Worm (Caenorhabditis elegans) whole organism, midembryonic: ENCODE results near the gene srd-3.
"Not testable (repeated sequence)": the region's sequence is repeated elsewhere in the genome, so short reads cannot be mapped to it uniquely, and the experiment has no call there.

Experiments
- T22C8.4 ChIP-seq: fragments of 200-800 bp; sonication (Bioruptor generic); IDR thresholded peaks from 2 replicates; pipeline ENCODE4 v1.3.6; 2022; ENCODE audit warnings: missing genetic modification characterization, missing compliant biosample characterization
- cog-1 ChIP-seq: sonication (generic microtip); optimal IDR thresholded peaks from 2 replicates; lab custom pipeline; 2016; ENCODE audit warnings: missing genetic modification characterization, missing compliant biosample characterization
- flt-1 ChIP-seq: fragments of 200-800 bp; sonication (Bioruptor generic); IDR thresholded peaks from 2 replicates; pipeline ENCODE4 v1.3.6; 2022; ENCODE audit warnings: missing genetic modification characterization, missing compliant biosample characterization
- klf-2 ChIP-seq: fragments of 200-800 bp; sonication (Bioruptor generic); conservative IDR thresholded peaks from 2 replicates; pipeline ENCODE4 v1.3.6; 2022; ENCODE audit warnings: missing genetic modification reagents, missing genetic modification characterization, missing compliant biosample characterization
- med-1 ChIP-seq: sonication (generic microtip); optimal IDR thresholded peaks from 2 replicates; lab custom pipeline; 2017; ENCODE audit warnings: missing genetic modification characterization, mild to moderate bottlenecking, missing compliant biosample characterization, antibody characterized with exemption, missing genetic modification reagents; ENCODE audit not compliant: insufficient read depth
- ref-1 ChIP-seq: fragments of 200-800 bp; sonication (Bioruptor generic); conservative IDR thresholded peaks from 2 replicates; pipeline ENCODE4 v1.3.6; 2022; ENCODE audit warnings: missing genetic modification reagents, missing genetic modification characterization, missing compliant biosample characterization
- tab-1 ChIP-seq: fragments of 200-800 bp; sonication (Bioruptor generic); IDR thresholded peaks from 2 replicates; pipeline ENCODE4 v1.3.6; 2022; ENCODE audit warnings: missing genetic modification characterization, missing compliant biosample characterization
- ztf-23 ChIP-seq: fragments of 200-800 bp; sonication (Bioruptor generic); IDR thresholded peaks from 2 replicates; pipeline ENCODE4 v1.3.6; 2022; ENCODE audit warnings: missing genetic modification reagents, missing genetic modification characterization, missing compliant biosample characterization
- ztf-29 ChIP-seq: fragments of 200-800 bp; sonication (Bioruptor generic); IDR thresholded peaks from 2 replicates; pipeline ENCODE4 v1.3.6; 2022; ENCODE audit warnings: missing genetic modification reagents, missing genetic modification characterization, missing compliant biosample characterization

srd-3 gene

DNA sequence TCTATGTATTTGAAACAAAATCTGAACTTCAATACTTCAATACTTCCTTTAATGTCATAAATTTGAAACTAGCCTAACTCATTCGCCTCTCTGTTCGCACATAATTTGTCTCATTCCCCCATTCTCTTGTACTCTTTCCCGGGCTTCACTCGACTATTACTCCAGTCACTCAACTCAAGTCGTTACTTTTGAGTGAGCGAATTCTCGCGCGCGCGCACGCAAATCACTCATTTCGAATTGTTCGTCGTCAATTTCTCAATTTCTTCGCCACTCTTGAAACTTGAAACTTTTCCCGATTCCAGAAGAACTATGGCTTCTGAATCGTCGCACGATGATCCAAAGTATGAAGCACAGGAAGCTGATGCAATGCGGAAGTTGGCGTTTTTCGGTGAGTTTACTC, 24.6 kb downstream of the srd-3 start, which contains the start of gene col-68:
Gene col-68 (plus strand): TSS at position 301 of the 400 bp plus-strand sequence.
- no peak for TF ChIP-seq ztf-23 (GFP tag; lab: Robert Waterston, UW)
- TF ChIP-seq med-1 (GFP tag; lab: Kevin White, UChicago), result no peak
- no peak for TF ChIP-seq ztf-29
- no peak for TF ChIP-seq tab-1 (GFP tag; lab: Robert Waterston, UW)

DNA sequence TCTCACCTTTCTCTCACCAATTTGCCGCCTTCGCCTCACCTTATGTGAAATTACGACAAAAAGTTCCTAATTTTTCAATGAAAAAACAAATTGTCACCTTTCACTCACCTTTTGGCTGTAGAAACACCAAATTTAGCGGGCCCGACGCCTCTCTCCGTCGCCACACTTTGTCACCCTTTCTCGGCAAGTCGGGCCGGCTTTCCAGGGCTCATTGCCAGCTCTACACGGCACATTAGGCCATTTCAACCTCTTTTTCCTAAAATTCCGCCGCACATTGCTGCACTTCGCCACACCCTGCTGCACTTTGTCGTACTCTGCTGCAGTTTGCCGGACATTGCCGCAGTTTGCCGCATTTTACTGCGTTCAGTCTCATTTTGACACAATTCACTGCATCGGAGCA, 27.7 kb downstream of the srd-3 start:
- TF ChIP-seq ref-1 (GFP tag; lab: Robert Waterston, UW) (no peak), med-1 (GFP tag; lab: Kevin White, UChicago) (no peak), flt-1 (no peak), T22C8.4 (GFP tag; lab: Robert Waterston, UW) (no peak), tab-1 (GFP tag; lab: Robert Waterston, UW) (no peak), ztf-29 (no peak), ztf-23 (GFP tag; lab: Robert Waterston, UW) (no peak), klf-2 (GFP tag; lab: Robert Waterston, UW) (no peak), cog-1 (tag; lab: Kevin White, UChicago) (no peak)

DNA sequence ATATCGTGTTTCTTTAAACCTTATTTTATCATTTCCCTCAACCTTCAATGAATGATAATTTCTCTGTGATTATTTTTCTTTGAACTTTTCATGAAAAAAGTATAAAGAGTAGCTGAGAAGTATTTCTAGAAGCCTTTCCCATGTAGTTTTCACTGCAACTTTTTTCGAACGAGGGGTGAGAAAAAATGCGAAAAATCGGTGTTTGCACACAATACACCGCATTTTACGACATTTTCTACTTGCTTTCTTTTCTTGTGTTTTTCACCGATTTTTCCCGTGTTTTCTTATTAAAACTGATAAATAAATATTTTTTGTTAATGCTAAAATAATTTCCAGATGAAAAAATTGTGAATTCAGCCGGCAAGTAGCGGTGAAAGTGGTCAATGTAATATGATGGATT, 29.9 kb downstream of the srd-3 start, which contains the start of gene C50D2.10:
Gene C50D2.10 (plus strand): TSS at position 245 of the 400 bp plus-strand sequence.
- TF ChIP-seq ztf-29; T22C8.4 (GFP tag; lab: Robert Waterston, UW); ztf-23 (GFP tag; lab: Robert Waterston, UW): not testable (repeated sequence)

DNA sequence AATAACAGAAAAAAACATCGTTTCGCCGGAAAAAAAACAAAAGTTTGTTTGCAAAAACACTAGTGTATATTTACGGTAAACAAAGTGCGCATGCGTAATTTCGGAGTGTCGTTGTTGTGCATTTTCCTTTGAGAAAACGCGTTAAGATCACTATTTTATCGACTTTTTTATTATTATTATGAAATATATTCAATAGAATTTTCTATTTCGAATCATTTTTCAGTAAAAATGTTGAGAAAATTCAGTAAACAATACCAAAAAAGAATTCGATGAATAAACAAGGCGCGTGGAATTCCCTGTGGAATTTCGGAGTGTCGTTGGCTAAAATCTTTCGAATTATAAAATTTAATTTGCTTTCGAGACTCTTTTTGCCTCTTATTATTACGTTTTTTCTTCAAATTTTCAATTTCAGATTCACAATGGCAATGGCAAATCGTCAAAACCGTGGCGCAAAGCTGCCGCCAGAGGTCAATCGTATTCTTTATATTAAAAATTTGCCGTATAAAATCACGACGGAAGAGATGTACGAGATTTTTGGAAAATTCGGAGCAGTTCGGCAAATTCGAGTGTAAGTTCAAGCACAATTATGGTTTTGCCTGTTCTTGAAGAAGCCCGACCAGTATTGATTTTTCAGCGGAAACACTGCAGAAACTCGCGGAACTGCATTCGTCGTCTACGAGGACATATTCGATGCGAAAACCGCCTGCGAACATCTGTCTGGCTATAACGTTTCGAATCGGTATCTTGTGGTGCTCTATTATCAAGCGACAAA, 30.7 kb downstream of the srd-3 start, which contains the start of the genes luc-7L3 and sftb-6:
Gene luc-7L3 (minus strand): TSS at position 36 of the 772 bp plus-strand sequence.
Gene sftb-6 (plus strand): TSS at position 413 of the 772 bp plus-strand sequence.
- TF ChIP-seq T22C8.4 (GFP tag; lab: Robert Waterston, UW) (peak; percentile 28; the same call in 1 of the 2 replicates), ref-1 (GFP tag; lab: Robert Waterston, UW) (no peak), cog-1 (tag; lab: Kevin White, UChicago) (peak; percentile 13)

DNA sequence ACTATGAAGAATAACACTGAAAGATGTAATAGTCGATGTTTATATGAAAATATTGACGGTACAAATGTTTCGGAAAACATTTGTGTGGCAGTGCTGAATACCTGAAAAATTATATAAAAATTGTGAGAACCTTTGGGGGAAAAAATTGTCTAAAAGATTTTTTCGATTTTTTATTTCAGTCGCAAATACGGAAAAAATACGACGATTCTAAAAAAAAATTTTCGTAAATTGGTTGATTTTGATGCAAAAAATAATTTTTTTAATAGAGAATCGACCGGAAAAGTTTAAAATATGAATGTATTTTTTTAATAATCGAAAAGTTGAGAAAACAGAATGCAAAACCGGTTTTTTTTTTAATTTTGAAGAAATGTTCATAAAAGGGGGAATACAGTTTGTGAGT, 33.7 kb downstream of the srd-3 start, which contains the start of gene C50D2.7:
Gene C50D2.7 (minus strand): TSS at position 101 of the 400 bp plus-strand sequence.
- TF ChIP-seq klf-2 (GFP tag; lab: Robert Waterston, UW) (no peak), ztf-29 (no peak), ztf-23 (GFP tag; lab: Robert Waterston, UW) (no peak), flt-1 (no peak), ref-1 (GFP tag; lab: Robert Waterston, UW) (no peak), T22C8.4 (GFP tag; lab: Robert Waterston, UW) (no peak), tab-1 (GFP tag; lab: Robert Waterston, UW) (no peak), cog-1 (tag; lab: Kevin White, UChicago) (no peak)

DNA sequence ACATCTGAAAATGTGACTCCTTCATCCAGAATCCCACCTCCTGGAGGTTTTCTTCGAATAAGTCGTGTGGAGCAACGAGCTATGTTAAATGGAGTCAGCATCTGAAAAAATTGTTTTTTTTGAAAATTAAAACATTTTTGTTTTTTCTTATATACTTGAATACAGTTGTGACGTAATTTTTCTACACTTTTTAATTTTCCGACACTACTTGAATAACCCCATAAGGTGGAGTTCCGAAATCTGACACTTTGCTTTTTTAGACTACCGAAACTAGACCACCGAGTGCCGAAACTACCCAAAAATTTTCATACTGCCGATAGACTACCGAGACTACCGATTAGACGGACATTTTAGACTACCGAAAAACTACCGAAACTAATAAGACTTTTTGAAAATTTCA, 37.4 kb downstream of the srd-3 start, which contains the start of gene mcat-1:
Gene mcat-1 (minus strand): TSS at position 101 of the 400 bp plus-strand sequence.
- no peak for TF ChIP-seq tab-1 (GFP tag; lab: Robert Waterston, UW)
- TF ChIP-seq klf-2 (GFP tag; lab: Robert Waterston, UW), result no peak
- no peak for TF ChIP-seq med-1 (GFP tag; lab: Kevin White, UChicago)
- no peak for TF ChIP-seq cog-1 (tag; lab: Kevin White, UChicago)
- no peak for TF ChIP-seq ref-1 (GFP tag; lab: Robert Waterston, UW)

DNA sequence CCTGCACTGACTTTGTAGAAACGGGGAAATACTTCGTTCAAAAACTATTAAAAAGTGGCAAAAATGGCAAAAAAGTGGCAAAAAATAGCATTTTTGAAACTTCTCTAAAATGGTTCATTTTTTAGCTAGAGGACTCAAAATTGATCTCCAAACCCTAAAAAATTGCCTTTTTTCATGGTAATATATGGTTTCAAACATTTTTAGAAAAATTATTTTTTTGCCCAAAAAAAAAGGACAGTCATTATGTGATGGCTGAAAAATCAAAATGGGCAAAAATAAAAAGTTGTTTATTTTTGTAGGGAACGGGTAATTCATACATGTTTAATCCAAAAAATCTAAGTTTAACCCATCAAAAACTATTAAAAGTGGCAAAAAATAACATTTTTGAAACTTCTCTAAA, 40.9 kb downstream of the srd-3 start:
- no peak for TF ChIP-seq ztf-29
- no peak for TF ChIP-seq T22C8.4 (GFP tag; lab: Robert Waterston, UW)
- TF ChIP-seq tab-1 (GFP tag; lab: Robert Waterston, UW), result no peak
- no peak for TF ChIP-seq ref-1 (GFP tag; lab: Robert Waterston, UW)
- TF ChIP-seq med-1 (GFP tag; lab: Kevin White, UChicago), result no peak
- TF ChIP-seq flt-1, result no peak
- TF ChIP-seq klf-2 (GFP tag; lab: Robert Waterston, UW), result no peak
- no peak for TF ChIP-seq cog-1 (tag; lab: Kevin White, UChicago)

DNA sequence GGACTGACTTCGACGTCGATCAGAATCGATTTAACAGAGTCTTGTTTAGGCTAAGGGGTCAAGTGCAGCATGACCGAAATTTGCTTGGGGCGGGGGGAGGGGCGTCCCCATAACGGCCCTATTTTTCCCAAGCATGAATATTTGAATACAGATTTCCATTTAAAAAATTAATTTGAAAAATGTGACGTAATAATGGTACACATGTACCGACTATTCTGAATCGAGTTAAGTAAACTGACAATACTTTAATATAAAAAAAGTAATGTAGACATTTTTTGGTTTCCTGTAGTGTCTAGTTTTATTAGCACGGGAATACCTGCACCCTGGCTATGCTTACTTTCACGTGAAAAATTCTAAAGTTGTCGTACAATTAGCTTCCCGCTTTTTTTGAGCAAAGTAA, 42.0 kb downstream of the srd-3 start:
- TF ChIP-seq klf-2 (GFP tag; lab: Robert Waterston, UW) (no peak), ref-1 (GFP tag; lab: Robert Waterston, UW) (no peak), ztf-29 (no peak), med-1 (GFP tag; lab: Kevin White, UChicago) (no peak), tab-1 (GFP tag; lab: Robert Waterston, UW) (no peak), flt-1 (no peak)

DNA sequence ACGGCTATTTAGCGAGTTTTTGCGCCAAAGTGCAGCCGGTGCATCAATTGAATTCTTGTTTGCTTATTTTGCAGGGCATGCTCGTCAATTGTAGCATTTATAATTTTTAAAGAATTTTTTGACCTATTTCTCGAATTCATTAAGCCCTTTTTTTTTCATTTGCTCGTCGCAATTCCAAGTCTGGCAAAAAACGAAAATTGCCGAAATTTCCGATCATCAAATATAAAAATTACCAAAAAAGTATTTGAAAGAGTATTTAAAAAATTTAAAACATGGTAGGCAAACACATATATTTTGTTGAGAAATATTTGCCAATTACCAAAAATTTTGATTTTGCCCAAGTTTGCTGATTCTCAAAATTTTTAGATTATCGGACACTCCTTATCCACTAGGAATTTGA, 44.7 kb downstream of the srd-3 start, which contains the start of gene C50D2.6:
Gene C50D2.6 (plus strand): TSS at position 301 of the 400 bp plus-strand sequence.
- TF ChIP-seq T22C8.4 (GFP tag; lab: Robert Waterston, UW) (no peak), ztf-23 (GFP tag; lab: Robert Waterston, UW) (no peak), tab-1 (GFP tag; lab: Robert Waterston, UW) (no peak), ztf-29 (no peak), cog-1 (tag; lab: Kevin White, UChicago) (no peak), med-1 (GFP tag; lab: Kevin White, UChicago) (no peak), flt-1 (no peak), klf-2 (GFP tag; lab: Robert Waterston, UW) (no peak), ref-1 (GFP tag; lab: Robert Waterston, UW) (no peak)

DNA sequence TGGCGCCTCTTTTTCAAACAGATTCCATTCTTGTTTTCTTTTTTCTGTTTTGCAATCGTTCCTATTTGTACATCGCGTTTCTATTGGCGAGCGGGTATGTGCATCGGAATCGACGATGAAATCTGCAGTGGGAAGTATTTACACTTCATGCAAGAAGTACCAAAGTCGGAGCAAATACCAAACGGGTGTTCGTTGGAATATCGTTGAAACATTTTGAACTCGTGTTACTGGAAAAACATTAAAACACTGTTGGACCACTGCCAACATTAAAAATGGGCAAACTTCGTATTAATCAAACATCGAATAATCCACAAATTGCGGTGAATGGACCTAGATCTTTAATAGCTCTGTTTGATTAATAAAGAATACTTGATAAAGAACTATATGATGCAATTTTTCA, 49.7 kb downstream of the srd-3 start, which contains the start of gene C23H3.9:
Gene C23H3.9 (minus strand): TSS at position 101 of the 400 bp plus-strand sequence.
- TF ChIP-seq ztf-29 (no peak), med-1 (GFP tag; lab: Kevin White, UChicago) (no peak), T22C8.4 (GFP tag; lab: Robert Waterston, UW) (no peak), cog-1 (tag; lab: Kevin White, UChicago) (no peak), ztf-23 (GFP tag; lab: Robert Waterston, UW) (no peak), ref-1 (GFP tag; lab: Robert Waterston, UW) (no peak), flt-1 (no peak), tab-1 (GFP tag; lab: Robert Waterston, UW) (no peak), klf-2 (GFP tag; lab: Robert Waterston, UW) (no peak)
